Fruit fly (Drosophila melanogaster) Kc167 (cell line): ENCODE data around the gene rha.

Experiments used
- Myc ChIP-seq: fragments of >200 bp; optimal IDR thresholded peaks from 2 replicates; lab custom pipeline; 2017; ENCODE audit warnings: missing external identifiers
- insv ChIP-seq: fragments of >200 bp; optimal IDR thresholded peaks from 3 replicates; lab custom pipeline; 2018; ENCODE audit warnings: missing external identifiers
- psq ChIP-seq: fragments of >200 bp; optimal IDR thresholded peaks from 2 replicates; lab custom pipeline; 2017; ENCODE audit warnings: missing external identifiers

- TF ChIP-seq Myc (lab: Kevin White, UChicago): no peak
- TF ChIP-seq psq (lab: Kevin White, UChicago): no peak
- TF ChIP-seq insv: no peak
Observed at dm6 chr3R:25320898-25321297, 19.2 kb upstream of the rha start.
